Worm (Caenorhabditis elegans) whole organism, L2 larva: ENCODE data around the gene hrpf-2.

ENCODE experiments used
- F13H6.1 ChIP-seq: sonication (generic microtip); optimal IDR thresholded peaks from 2 replicates; lab custom pipeline; 2016; ENCODE audit warnings: missing genetic modification characterization, missing compliant biosample characterization
- R02D3.7 ChIP-seq: fragments of 150-350 bp; optimal IDR thresholded peaks from 2 replicates; lab custom pipeline; 2014; ENCODE audit warnings: missing biosample characterization, missing genetic modification characterization
- alr-1 ChIP-seq: fragments of 150-350 bp; optimal IDR thresholded peaks from 2 replicates; lab custom pipeline; 2014; ENCODE audit warnings: missing biosample characterization, missing genetic modification characterization
- aly-2 ChIP-seq: fragments of 150-350 bp; optimal IDR thresholded peaks from 2 replicates; lab custom pipeline; 2014; ENCODE audit warnings: missing biosample characterization, missing genetic modification characterization
- ama-1 ChIP-seq: fragments of 150-350 bp; optimal IDR thresholded peaks from 2 replicates; lab custom pipeline; 2018; ENCODE audit warnings: inconsistent platforms
- egl-27 ChIP-seq: sonication (generic microtip); optimal IDR thresholded peaks from 3 replicates; lab custom pipeline; 2017; ENCODE audit warnings: missing biosample characterization, missing genetic modification reagents, missing genetic modification characterization
- gmeb-1 ChIP-seq: fragments of 150-350 bp; optimal IDR thresholded peaks from 2 replicates; lab custom pipeline; 2014; ENCODE audit warnings: missing biosample characterization, missing genetic modification characterization
- peb-1 ChIP-seq: fragments of 150-350 bp; optimal IDR thresholded peaks from 2 replicates; lab custom pipeline; 2014; ENCODE audit warnings: missing biosample characterization, missing genetic modification characterization
- skn-1 ChIP-seq: sonication (generic microtip); optimal IDR thresholded peaks from 2 replicates; lab custom pipeline; 2017; ENCODE audit warnings: missing biosample characterization, missing genetic modification characterization
- snpc-4 ChIP-seq: fragments of 150-350 bp; optimal IDR thresholded peaks from 2 replicates; lab custom pipeline; 2014; ENCODE audit warnings: missing biosample characterization, missing genetic modification characterization
- unc-39 ChIP-seq: fragments of 150-350 bp; optimal IDR thresholded peaks from 2 replicates; lab custom pipeline; 2014; ENCODE audit warnings: missing biosample characterization, missing genetic modification characterization
- unc-62 ChIP-seq: fragments of 150-350 bp; optimal IDR thresholded peaks from 2 replicates; lab custom pipeline; 2014; ENCODE audit warnings: missing biosample characterization, missing genetic modification reagents, missing genetic modification characterization

DNA sequence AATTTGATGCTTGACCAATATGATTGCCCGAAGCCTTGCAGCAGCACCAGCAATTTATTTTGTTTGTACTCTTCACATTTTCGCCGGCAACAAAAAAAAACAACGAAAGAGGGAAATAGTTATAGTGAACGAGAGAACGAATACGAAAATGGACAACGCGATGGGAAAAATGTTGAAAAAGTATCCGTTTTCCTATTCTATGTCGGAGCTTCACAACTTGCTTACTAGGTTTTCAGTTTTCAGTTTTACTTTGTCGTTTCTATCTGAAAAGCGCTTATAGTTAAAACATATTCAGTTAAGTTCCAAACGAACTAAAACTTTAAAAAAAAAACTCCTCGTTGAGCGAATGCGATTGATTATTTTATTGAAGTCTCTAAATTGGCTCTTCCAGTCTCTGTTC lies 48.1 kb downstream of the hrpf-2 start:
- no peak for TF ChIP-seq ama-1
- no peak for TF ChIP-seq skn-1
- TF ChIP-seq unc-39 = no peak
- no peak for TF ChIP-seq snpc-4 (tag; lab: Kevin White, UChicago)
- no peak for TF ChIP-seq gmeb-1 (tag; lab: Kevin White, UChicago)
- TF ChIP-seq peb-1 = no peak
- TF ChIP-seq aly-2 (tag; lab: Kevin White, UChicago) = no peak
- TF ChIP-seq egl-27 (tag; lab: Kevin White, UChicago) = no peak
- TF ChIP-seq unc-62 = no peak
- no peak for TF ChIP-seq R02D3.7
- TF ChIP-seq alr-1 (tag; lab: Kevin White, UChicago) = no peak
- TF ChIP-seq F13H6.1 (tag; lab: Kevin White, UChicago) = no peak
